Fruit fly (Drosophila melanogaster): ENCODE data around the gene Jig.

Gene Jig

dm6 chr3R:14513420-14513819, 47.3 kb upstream of the Jig start, which contains the start of gene CG8461 (continued):
- TF ChIP-seq stwl (tag; optimal IDR thresholded peaks at IDR 0.05) (peak; percentile 80), gcm (GFP tag; optimal IDR thresholded peaks at IDR 0.05) (no peak), CG4617 (GFP tag; optimal IDR thresholded peaks at IDR 0.05; ENCODE audit: borderline replicate concordance) (peak; percentile 15), sens (GFP tag) (peak; percentile 66), dm (GFP tag; optimal IDR thresholded peaks at IDR 0.05) (peak; percentile 38), bcd (GFP tag; optimal IDR thresholded peaks at IDR 0.05) (no peak), CG13287 (GFP tag; IDR thresholded peaks at IDR 0.05; ENCODE audit: partially characterized antibody) (peak; percentile 78), CG2116 (GFP tag; optimal IDR thresholded peaks at IDR 0.05) (peak; percentile 70), Ets97D (GFP tag; optimal IDR thresholded peaks at IDR 0.05) (peak; percentile 20), MBD-R2 (GFP tag; IDR thresholded peaks at IDR 0.05) (peak; percentile 78), nerfin-2 (GFP tag; IDR thresholded peaks at IDR 0.05; ENCODE audit: partially characterized antibody) (0 out of 2 replicates have a peak, but pooled peaks have one; percentile 33), bbx (GFP tag; IDR thresholded peaks at IDR 0.05; ENCODE audit: partially characterized antibody) (peak; percentile 76), CG17568 (GFP tag; optimal IDR thresholded peaks at IDR 0.05) (peak; percentile 22)

DNA sequence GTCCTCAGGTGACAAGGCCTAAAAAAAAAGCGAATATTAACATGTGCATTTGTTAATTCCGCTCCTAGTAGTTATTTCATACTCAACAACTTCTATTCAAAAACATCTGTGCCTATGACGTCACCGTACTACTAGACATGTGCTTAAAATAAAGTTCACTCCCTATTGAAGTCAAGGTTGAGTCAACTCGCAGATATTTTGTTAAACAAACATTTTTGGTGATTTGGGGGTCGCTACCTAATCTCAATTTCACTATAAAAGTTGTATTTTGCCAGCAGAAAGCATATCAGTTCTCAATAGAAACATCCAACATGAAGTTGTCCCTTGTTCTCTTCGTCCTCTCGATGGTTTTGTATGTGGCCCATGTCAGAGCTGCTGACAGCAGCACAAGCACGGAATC, 44.0 kb upstream of the Jig start, which contains the start of gene CG34273:
TSS of gene CG34273 (plus strand) at position 301 of the 400 bp plus-strand sequence.
- TF ChIP-seq Neu2 (GFP tag; optimal IDR thresholded peaks at IDR 0.05; ENCODE audit: borderline replicate concordance) (no peak), CG10543 (GFP tag; optimal IDR thresholded peaks at IDR 0.05) (no peak), aop (GFP tag; IDR thresholded peaks at IDR 0.05) (no peak), Usf (GFP tag; optimal IDR thresholded peaks at IDR 0.05) (no peak), Ptx1 (GFP tag; IDR thresholded peaks at IDR 0.05) (no peak)

dm6 chr3R:14520749-14521148, 40.0 kb upstream of the Jig start, which contains the start of gene Cyp313a1:
Cyp313a1 (plus strand) TSS chr3R:14521049.
- no peak for TF ChIP-seq Stat92E (GFP tag; optimal IDR thresholded peaks at IDR 0.05)
- no peak for TF ChIP-seq so (GFP tag; IDR thresholded peaks at IDR 0.05)
- TF ChIP-seq fd64A (GFP tag; optimal IDR thresholded peaks at IDR 0.05) = no peak
- TF ChIP-seq CG14860 (GFP tag; IDR thresholded peaks at IDR 0.05; ENCODE audit: partially characterized antibody) = no peak
- no peak for TF ChIP-seq CG14667 (GFP tag; IDR thresholded peaks at IDR 0.05)
- TF ChIP-seq Dbx (GFP tag; IDR thresholded peaks at IDR 0.05) = no peak
- no peak for TF ChIP-seq phol (tag; optimal IDR thresholded peaks at IDR 0.05)
- no peak for TF ChIP-seq CG32767 (GFP tag; IDR thresholded peaks at IDR 0.05)

- TF ChIP-seq schlank (tag; optimal IDR thresholded peaks at IDR 0.05) (no peak), bigmax (GFP tag; optimal IDR thresholded peaks at IDR 0.05) (no peak), Rx (GFP tag; IDR thresholded peaks at IDR 0.05) (no peak), stc (GFP tag; IDR thresholded peaks at IDR 0.05) (no peak), CG18599 (GFP tag; optimal IDR thresholded peaks at IDR 0.05) (peak; percentile 42), Ravus (GFP tag; IDR thresholded peaks at IDR 0.05) (no peak), CG2202 (tag; optimal IDR thresholded peaks at IDR 0.05) (no peak), Rfx (GFP tag; IDR thresholded peaks at IDR 0.05) (no peak), CG3407 (GFP tag; optimal IDR thresholded peaks at IDR 0.05) (peak; percentile 10), B-H1 (GFP tag; IDR thresholded peaks at IDR 0.05) (no peak), ATbp (GFP tag; optimal IDR thresholded peaks at IDR 0.05) (peak; percentile 16), ab (GFP tag; optimal IDR thresholded peaks at IDR 0.05) (no peak), HmgZ (tag; optimal IDR thresholded peaks at IDR 0.05) (no peak), CG6813 (GFP tag; optimal IDR thresholded peaks at IDR 0.05) (peak; percentile 43), MBD-R2 (GFP tag; IDR thresholded peaks at IDR 0.05) (no peak), sens (GFP tag) (peak; percentile 6), CG3281 (GFP tag; optimal IDR thresholded peaks at IDR 0.05) (peak; percentile 23), CG15514 (GFP tag; optimal IDR thresholded peaks at IDR 0.05) (peak; percentile 42), Nf-YA (GFP tag; IDR thresholded peaks at IDR 0.05) (no peak), CG34422 (GFP tag; IDR thresholded peaks at IDR 0.05) (no peak), CG12071 (GFP tag; optimal IDR thresholded peaks at IDR 0.05) (peak; percentile 21), scrt (GFP tag; optimal IDR thresholded peaks at IDR 0.05) (peak; percentile 8)
Observed at dm6 chr3R:14526657-14527056, 34.1 kb upstream of the Jig start.
